Worm (Caenorhabditis elegans): ENCODE data around the gene ZK970.8.

ce11 chrII:10303663-10304115, 5.7 kb upstream of the ZK970.8 start, which contains the start of gene vha-9:
- TF ChIP-seq ztf-26 (tag; optimal IDR thresholded peaks at IDR 0.05) (no peak), F52B5.7 (tag; optimal IDR thresholded peaks at IDR 0.05) (no peak), K12H6.12 (tag; optimal IDR thresholded peaks at IDR 0.05) (no peak), unc-130 (GFP tag; optimal IDR thresholded peaks at IDR 0.05) (no peak), ztf-3 (GFP tag; optimal IDR thresholded peaks at IDR 0.05) (no peak)
